Worm (Caenorhabditis elegans): Measurements from ENCODE around the gene F56C4.1.

- no peak for TF ChIP-seq W03F9.2 (tag; optimal IDR thresholded peaks at IDR 0.05)
- no peak for TF ChIP-seq him-1 (tag; optimal IDR thresholded peaks at IDR 0.05)
These were observed 46.1 kb upstream of the F56C4.1 start, which contains the start of the genes C43F9.5 and nkb-2 for ce11 chrIV:10590649-10591048.
